Worm (Caenorhabditis elegans) whole organism, young adult: ENCODE results near the gene C03C10.2.

Experiments
- B0261.1 ChIP-seq: sonication (generic microtip); optimal IDR thresholded peaks from 2 replicates; lab custom pipeline; 2016; ENCODE audit warnings: mild to moderate bottlenecking, missing genetic modification characterization, moderate library complexity, missing compliant biosample characterization
- C06A6.2 ChIP-seq: fragments of 200-800 bp; sonication (Bioruptor generic); conservative IDR thresholded peaks from 2 replicates; pipeline ENCODE4 v1.3.6; 2022; ENCODE audit warnings: missing genetic modification characterization, missing compliant biosample characterization
- D2030.7 ChIP-seq: fragments of 200-800 bp; sonication (Bioruptor generic); IDR thresholded peaks from 2 replicates; pipeline ENCODE4 v1.3.6; 2022; ENCODE audit warnings: missing genetic modification reagents, missing genetic modification characterization, missing compliant biosample characterization
- F22D6.2 ChIP-seq: sonication (generic microtip); optimal IDR thresholded peaks from 2 replicates; lab custom pipeline; 2016; ENCODE audit warnings: mild to moderate bottlenecking, missing genetic modification characterization, missing compliant biosample characterization
- F23B12.7 ChIP-seq: sonication (generic microtip); optimal IDR thresholded peaks from 2 replicates; lab custom pipeline; 2017; ENCODE audit warnings: missing genetic modification characterization, mild to moderate bottlenecking, missing compliant biosample characterization, antibody characterized with exemption, moderate library complexity; ENCODE audit not compliant: insufficient read depth
- F33H1.4 ChIP-seq: fragments of 200-800 bp; sonication (Bioruptor generic); IDR thresholded peaks from 2 replicates; pipeline ENCODE4 v1.3.6; 2022; ENCODE audit warnings: missing genetic modification reagents, missing genetic modification characterization, missing compliant biosample characterization
- K11D2.4 ChIP-seq: fragments of 200-800 bp; sonication (Bioruptor generic); IDR thresholded peaks from 2 replicates; pipeline ENCODE4 v1.3.6; 2022; ENCODE audit warnings: missing genetic modification reagents, missing genetic modification characterization, missing compliant biosample characterization
- Y53G8AR.9 ChIP-seq: fragments of 200-800 bp; sonication (Bioruptor generic); conservative IDR thresholded peaks from 2 replicates; pipeline ENCODE4 v1.3.6; 2022; ENCODE audit warnings: missing genetic modification reagents, missing genetic modification characterization, missing compliant biosample characterization
- Y56A3A.18 ChIP-seq: fragments of 200-800 bp; sonication (Bioruptor generic); IDR thresholded peaks from 2 replicates; pipeline ENCODE4 v1.3.6; 2022; ENCODE audit warnings: missing genetic modification reagents, missing genetic modification characterization, missing compliant biosample characterization
- Y95B8A.8 ChIP-seq: fragments of 200-800 bp; sonication (Bioruptor generic); IDR thresholded peaks from 2 replicates; pipeline ENCODE4 v1.3.6; 2022; ENCODE audit warnings: missing genetic modification reagents, missing genetic modification characterization, missing compliant biosample characterization
- akir-1 ChIP-seq: fragments of 200-800 bp; sonication (Bioruptor generic); optimal IDR thresholded peaks from 2 replicates; lab custom pipeline; 2018; ENCODE audit warnings: mild to moderate bottlenecking, missing genetic modification characterization, moderate library complexity, missing compliant biosample characterization
- ama-1 ChIP-seq, 3 experiments: fragments of 150-350 bp in 1 of 3; sonication (generic microtip) in 2 of 3; optimal IDR thresholded peaks; 2 replicates each; lab custom pipeline; 2014 to 2018; ENCODE audit warnings: missing biosample characterization in 2 of 3, missing genetic modification characterization in 2 of 3, missing genetic modification reagents in 2 of 3
- aptf-3 ChIP-seq: fragments of 200-800 bp; sonication (Bioruptor generic); IDR thresholded peaks from 2 replicates; pipeline ENCODE4 v1.3.6; 2022; ENCODE audit warnings: missing genetic modification characterization, missing compliant biosample characterization
- atf-7 ChIP-seq: sonication (generic microtip); optimal IDR thresholded peaks from 2 replicates; lab custom pipeline; 2017; ENCODE audit warnings: mild to moderate bottlenecking, missing genetic modification characterization, missing compliant biosample characterization
- athp-1 ChIP-seq: sonication (generic microtip); optimal IDR thresholded peaks from 2 replicates; lab custom pipeline; 2017; ENCODE audit warnings: mild to moderate bottlenecking, missing genetic modification characterization, missing compliant biosample characterization
- attf-6 ChIP-seq: fragments of 200-800 bp; sonication (Bioruptor generic); IDR thresholded peaks from 2 replicates; pipeline ENCODE4 v1.3.6; 2022; ENCODE audit warnings: missing genetic modification reagents, missing genetic modification characterization, missing compliant biosample characterization
- cebp-1 ChIP-seq, 2 experiments: fragments of 200-800 bp in 1 of 2; sonication (Bioruptor generic) in 1 of 2; sonication (generic microtip) in 1 of 2; IDR thresholded peaks in 1 of 2; optimal IDR thresholded peaks in 1 of 2; 2 replicates each; pipeline versions ENCODE4 v1.3.6 to Lab custom; 2017 to 2022; ENCODE audit warnings: missing compliant biosample characterization in 2 of 2, missing genetic modification characterization in 2 of 2, mild to moderate bottlenecking in 1 of 2, missing genetic modification reagents in 1 of 2, moderate library complexity in 1 of 2
- ceh-27 ChIP-seq: fragments of 200-800 bp; sonication (Bioruptor generic); optimal IDR thresholded peaks from 2 replicates; lab custom pipeline; 2018; ENCODE audit warnings: mild to moderate bottlenecking, missing genetic modification characterization, moderate library complexity, missing compliant biosample characterization
- ceh-58 ChIP-seq: fragments of 200-800 bp; sonication (Bioruptor generic); IDR thresholded peaks from 2 replicates; pipeline ENCODE4 v1.3.6; 2022; ENCODE audit warnings: missing genetic modification characterization, missing compliant biosample characterization
- chd-7 ChIP-seq: sonication (generic microtip); optimal IDR thresholded peaks from 2 replicates; lab custom pipeline; 2016; ENCODE audit warnings: mild to moderate bottlenecking, missing genetic modification characterization, moderate library complexity, missing compliant biosample characterization
- ets-4 ChIP-seq: fragments of 200-800 bp; sonication (Bioruptor generic); optimal IDR thresholded peaks from 2 replicates; lab custom pipeline; 2018; ENCODE audit warnings: mild to moderate bottlenecking, missing genetic modification characterization, missing compliant biosample characterization
- fkh-3 ChIP-seq: sonication (generic microtip); optimal IDR thresholded peaks from 2 replicates; lab custom pipeline; 2016; ENCODE audit warnings: mild to moderate bottlenecking, missing genetic modification characterization, missing compliant biosample characterization
- him-1 ChIP-seq: sonication (generic microtip); optimal IDR thresholded peaks from 2 replicates; lab custom pipeline; 2016; ENCODE audit warnings: missing genotype, missing genetic modification reagents, missing genetic modification characterization, missing compliant biosample characterization
- lag-1 ChIP-seq: fragments of 200-800 bp; sonication (Bioruptor generic); IDR thresholded peaks from 2 replicates; pipeline ENCODE4 v1.3.6; 2022; ENCODE audit warnings: missing genetic modification reagents, missing genetic modification characterization, missing compliant biosample characterization
- madf-6 ChIP-seq: fragments of 200-800 bp; sonication (Bioruptor generic); IDR thresholded peaks from 2 replicates; pipeline ENCODE4 v1.3.6; 2022; ENCODE audit warnings: missing genetic modification reagents, missing genetic modification characterization, missing compliant biosample characterization
- madf-8 ChIP-seq: fragments of 200-800 bp; sonication (Bioruptor generic); conservative IDR thresholded peaks from 2 replicates; pipeline ENCODE4 v1.3.6; 2022; ENCODE audit warnings: missing genetic modification reagents, missing genetic modification characterization, missing compliant biosample characterization
- nfya-2 ChIP-seq: fragments of 200-800 bp; sonication (Bioruptor generic); IDR thresholded peaks from 2 replicates; pipeline ENCODE4 v1.3.6; 2022; ENCODE audit warnings: missing genetic modification reagents, missing genetic modification characterization, missing compliant biosample characterization
- nhr-120 ChIP-seq: fragments of 200-800 bp; sonication (Bioruptor generic); IDR thresholded peaks from 2 replicates; pipeline ENCODE4 v1.3.6; 2022; ENCODE audit warnings: missing genetic modification characterization, missing compliant biosample characterization
- nhr-80 ChIP-seq: sonication (generic microtip); optimal IDR thresholded peaks from 2 replicates; lab custom pipeline; 2016; ENCODE audit warnings: missing genetic modification characterization, missing compliant biosample characterization
- sdz-38 ChIP-seq: sonication (generic microtip); optimal IDR thresholded peaks from 2 replicates; lab custom pipeline; 2016; ENCODE audit warnings: missing genotype, missing genetic modification characterization, missing compliant biosample characterization
- somi-1 ChIP-seq: fragments of 200-800 bp; sonication (Bioruptor generic); optimal IDR thresholded peaks from 2 replicates; lab custom pipeline; 2018; ENCODE audit warnings: mild to moderate bottlenecking, missing genetic modification characterization, missing compliant biosample characterization
- tbp1 ChIP-seq: fragments of 200-800 bp; sonication (Bioruptor generic); optimal IDR thresholded peaks from 2 replicates; lab custom pipeline; 2018; ENCODE audit warnings: mild to moderate bottlenecking, missing genetic modification characterization, missing compliant biosample characterization
- tbx-9 ChIP-seq: sonication (generic microtip); optimal IDR thresholded peaks from 2 replicates; lab custom pipeline; 2016; ENCODE audit warnings: borderline replicate concordance, missing genetic modification characterization, inconsistent platforms, missing compliant biosample characterization
- unc-62 ChIP-seq: fragments of 150-350 bp; optimal IDR thresholded peaks from 2 replicates; lab custom pipeline; 2014; ENCODE audit warnings: missing biosample characterization, missing genetic modification reagents, missing genetic modification characterization
- ztf-18 ChIP-seq: sonication (generic microtip); optimal IDR thresholded peaks from 2 replicates; lab custom pipeline; 2016; ENCODE audit warnings: missing genotype, mild to moderate bottlenecking, missing genetic modification characterization, missing compliant biosample characterization
- ztf-28 ChIP-seq: fragments of 200-800 bp; sonication (Bioruptor generic); IDR thresholded peaks from 2 replicates; pipeline ENCODE4 v1.3.6; 2022; ENCODE audit warnings: missing genetic modification reagents, missing genetic modification characterization, missing compliant biosample characterization

Gene C03C10.2

DNA sequence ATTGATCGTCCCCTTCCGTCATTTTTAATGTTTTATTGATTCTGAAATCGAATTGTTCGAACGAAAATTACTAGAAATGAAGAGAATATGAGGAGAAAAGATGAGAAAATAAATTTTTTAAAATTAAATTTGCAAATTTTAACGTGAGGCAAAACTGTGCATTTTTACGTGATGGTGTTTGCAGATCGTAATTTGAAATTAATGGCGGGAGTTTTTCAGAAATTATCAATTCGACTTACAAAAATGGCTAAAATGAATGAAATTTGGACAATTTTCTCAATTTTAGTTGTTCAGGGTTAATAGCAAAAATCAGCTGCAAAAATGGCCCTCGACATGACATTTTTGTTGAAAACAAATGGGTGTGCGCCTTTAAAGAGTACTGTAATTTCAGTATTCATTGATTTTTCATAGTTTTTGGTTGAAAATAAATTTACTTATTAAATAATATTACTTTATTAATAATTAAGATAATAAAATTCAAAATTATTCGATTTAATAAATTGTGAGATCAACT lies 7.3 kb downstream of the C03C10.2 start, which contains the start of gene rei-1 (continued):
- TF ChIP-seq ceh-27 (GFP tag; lab: Kevin White, UChicago) = no peak
- TF ChIP-seq F33H1.4 (GFP tag; lab: Robert Waterston, UW) = peak; percentile 37
- TF ChIP-seq ceh-58 (GFP tag; lab: Robert Waterston, UW) = no peak
- no peak for TF ChIP-seq ets-4 (GFP tag; lab: Kevin White, UChicago)
- TF ChIP-seq sdz-38 = no peak
- TF ChIP-seq Y53G8AR.9 (GFP tag; lab: Robert Waterston, UW) = 0 out of 2 replicates have a peak, but pooled peaks have one; percentile 19
- TF ChIP-seq somi-1 (GFP tag; lab: Kevin White, UChicago) = no peak
- no peak for TF ChIP-seq unc-62 (GFP tag; lab: Kevin White, UChicago)
- no peak for TF ChIP-seq fkh-3 (tag; lab: Kevin White, UChicago)
- no peak for TF ChIP-seq akir-1
- TF ChIP-seq nfya-2 (GFP tag; lab: Robert Waterston, UW) = no peak
- TF ChIP-seq him-1 = no peak
- peak; percentile 29 for TF ChIP-seq madf-8 (GFP tag; lab: Robert Waterston, UW)
- TF ChIP-seq aptf-3 (GFP tag; lab: Robert Waterston, UW) = no peak
- no peak for TF ChIP-seq B0261.1 (tag; lab: Kevin White, UChicago)
- no peak for TF ChIP-seq atf-7 (tag; lab: Kevin White, UChicago)
- TF ChIP-seq D2030.7 (GFP tag; lab: Robert Waterston, UW) = peak; percentile 32; the same call in 1 of the 2 replicates
- no peak for TF ChIP-seq athp-1 (tag; lab: Kevin White, UChicago)
- TF ChIP-seq nhr-80 (tag; lab: Kevin White, UChicago) = no peak
- no peak for TF ChIP-seq Y95B8A.8 (GFP tag; lab: Robert Waterston, UW)
- no peak for TF ChIP-seq chd-7 (tag; lab: Kevin White, UChicago)
- TF ChIP-seq ztf-28 (GFP tag; lab: Robert Waterston, UW) = no peak
- TF ChIP-seq K11D2.4 = no peak
- peak; percentile 37 for TF ChIP-seq madf-6 (GFP tag; lab: Robert Waterston, UW)
- no peak for TF ChIP-seq ztf-18 (tag; lab: Kevin White, UChicago)
- TF ChIP-seq nhr-120 (GFP tag; lab: Robert Waterston, UW) = no peak
- TF ChIP-seq lag-1 (GFP tag; lab: Robert Waterston, UW) = no peak
- TF ChIP-seq F23B12.7 (tag; lab: Kevin White, UChicago) = no peak
- no peak for TF ChIP-seq F22D6.2 (tag; lab: Kevin White, UChicago)
- TF ChIP-seq C06A6.2 = no peak
- no peak for TF ChIP-seq tbx-9 (tag; lab: Kevin White, UChicago)
- no peak for TF ChIP-seq tbp1 (GFP tag; lab: Kevin White, UChicago)
- TF ChIP-seq cebp-1 (GFP tag; IDR thresholded peaks at IDR 0.05; lab: Robert Waterston, UW) = no peak
- TF ChIP-seq cebp-1 (tag; optimal IDR thresholded peaks at IDR 0.05; lab: Kevin White, UChicago) = no peak

DNA sequence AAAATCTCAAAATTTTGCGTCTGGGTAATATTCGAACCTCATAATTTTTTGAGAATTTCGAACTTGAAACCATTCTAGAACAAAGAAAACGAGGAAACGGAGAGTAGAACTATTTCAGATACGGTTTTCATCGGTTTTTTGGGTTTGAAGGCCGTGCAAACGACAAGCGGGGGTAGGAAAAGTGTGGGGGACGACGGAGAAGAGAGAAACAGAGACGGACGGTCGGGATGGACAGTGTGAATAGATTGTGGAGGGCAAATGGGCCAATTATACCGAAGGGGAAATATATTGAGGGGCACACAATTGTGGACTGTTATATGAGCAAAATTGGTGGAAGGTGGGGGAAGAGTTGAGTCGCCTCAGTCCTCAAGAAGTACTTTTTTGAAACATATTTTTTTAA lies 7.9 kb downstream of the C03C10.2 start:
- TF ChIP-seq Y56A3A.18 (GFP tag; lab: Robert Waterston, UW) = no peak
- TF ChIP-seq attf-6 (GFP tag; lab: Robert Waterston, UW) = no peak
- TF ChIP-seq ama-1 (optimal IDR thresholded peaks at IDR 0.05; lab: Kevin White, UChicago) = peak; percentile 68
- no peak for TF ChIP-seq ama-1 (GFP tag; optimal IDR thresholded peaks at IDR 0.05; lab: Kevin White, UChicago)
